Worm (Caenorhabditis elegans): ENCODE results near the gene F58F12.12.

Gene F58F12.12

ce11 chrII:6342455-6342854 is 38.5 kb upstream of the F58F12.12 start:
- TF ChIP-seq nhr-90 (tag; optimal IDR thresholded peaks at IDR 0.05; ENCODE audit: poor library complexity) = no peak
- TF ChIP-seq ces-1 (GFP tag; optimal IDR thresholded peaks at IDR 0.05) = no peak
- no peak for TF ChIP-seq F16B12.6 (tag; optimal IDR thresholded peaks at IDR 0.05)
- peak; percentile 4 for TF ChIP-seq snu-23 (GFP tag; optimal IDR thresholded peaks at IDR 0.05)
- peak; percentile 74 for TF ChIP-seq dsc-1 (tag; optimal IDR thresholded peaks at IDR 0.05)
- TF ChIP-seq mdl-1 (tag; optimal IDR thresholded peaks at IDR 0.05) = no peak
- peak; percentile 9 for TF ChIP-seq nhr-20 (tag; optimal IDR thresholded peaks at IDR 0.05)
- TF ChIP-seq ceh-88 (GFP tag; IDR thresholded peaks at IDR 0.05) = no peak
- TF ChIP-seq snpc-4 (tag; optimal IDR thresholded peaks at IDR 0.05) = no peak
- TF ChIP-seq fkh-10 (GFP tag; optimal IDR thresholded peaks at IDR 0.05) = no peak
- no peak for TF ChIP-seq C16A3.4 (tag; optimal IDR thresholded peaks at IDR 0.05)
- TF ChIP-seq tlp-1 (tag; optimal IDR thresholded peaks at IDR 0.05) = no peak
- TF ChIP-seq fkh-8 (tag; optimal IDR thresholded peaks at IDR 0.05) = peak; percentile 96
- TF ChIP-seq lin-15B (tag; optimal IDR thresholded peaks at IDR 0.05) = no peak
- TF ChIP-seq ztf-11 (tag; optimal IDR thresholded peaks at IDR 0.05) = no peak
- no peak for TF ChIP-seq zip-4 (GFP tag; optimal IDR thresholded peaks at IDR 0.05)
- TF ChIP-seq alr-1 (tag; optimal IDR thresholded peaks at IDR 0.05; ENCODE audit: borderline replicate concordance) = no peak
- no peak for TF ChIP-seq ceh-90 (tag; optimal IDR thresholded peaks at IDR 0.05)
- TF ChIP-seq efl-3 (GFP tag; optimal IDR thresholded peaks at IDR 0.05) = no peak
- TF ChIP-seq aha-1 (tag; optimal IDR thresholded peaks at IDR 0.05) = no peak
- no peak for TF ChIP-seq blmp-1 (tag; optimal IDR thresholded peaks at IDR 0.05)
- TF ChIP-seq pqm-1 (tag; optimal IDR thresholded peaks at IDR 0.05) = no peak
- no peak for TF ChIP-seq jun-1 (tag; optimal IDR thresholded peaks at IDR 0.05)
- TF ChIP-seq unc-98 (GFP tag; IDR thresholded peaks at IDR 0.05) = no peak
- TF ChIP-seq nhr-47 (tag; optimal IDR thresholded peaks at IDR 0.05) = peak; percentile 36
- TF ChIP-seq elt-2 (tag; optimal IDR thresholded peaks at IDR 0.05) = no peak
- no peak for TF ChIP-seq nhr-237 (tag; optimal IDR thresholded peaks at IDR 0.05)
- no peak for TF ChIP-seq lir-3 (tag; optimal IDR thresholded peaks at IDR 0.05; ENCODE audit: poor library complexity)
- no peak for TF ChIP-seq rnt-1 (tag; optimal IDR thresholded peaks at IDR 0.05)
- no peak for TF ChIP-seq hlh-17 (GFP tag; optimal IDR thresholded peaks at IDR 0.05; ENCODE audit: borderline replicate concordance)
- TF ChIP-seq pag-3 (tag; optimal IDR thresholded peaks at IDR 0.05; ENCODE audit: borderline replicate concordance, insufficient read depth) = no peak
- TF ChIP-seq isw-1 (GFP tag; IDR thresholded peaks at IDR 0.05) = no peak
- TF ChIP-seq lin-14 (GFP tag; optimal IDR thresholded peaks at IDR 0.05) = peak; percentile 24
- no peak for TF ChIP-seq C34B4.2 (tag; optimal IDR thresholded peaks at IDR 0.05)
- no peak for TF ChIP-seq nhr-19 (GFP tag; conservative IDR thresholded peaks at IDR 0.05)
- TF ChIP-seq dpl-1 (GFP tag; optimal IDR thresholded peaks at IDR 0.05) = no peak
- no peak for TF ChIP-seq lin-35 (GFP tag; optimal IDR thresholded peaks at IDR 0.05)
- no peak for TF ChIP-seq efl-1 (optimal IDR thresholded peaks at IDR 0.05)
- no peak for TF ChIP-seq efl-1 (GFP tag; optimal IDR thresholded peaks at IDR 0.05 in 1 of 2)
- TF ChIP-seq Y116A8C.19 (tag; optimal IDR thresholded peaks at IDR 0.05; ENCODE audit: borderline replicate concordance) = no peak
- no peak for TF ChIP-seq swsn-7 (tag; optimal IDR thresholded peaks at IDR 0.05)
- no peak for TF ChIP-seq nhr-28 (tag; optimal IDR thresholded peaks at IDR 0.05)
- no peak for TF ChIP-seq sptf-1 (tag; optimal IDR thresholded peaks at IDR 0.05)
- no peak for TF ChIP-seq vab-15 (tag; optimal IDR thresholded peaks at IDR 0.05)
- TF ChIP-seq pax-3 (tag; optimal IDR thresholded peaks at IDR 0.05) = no peak
- TF ChIP-seq nhr-71 (tag; optimal IDR thresholded peaks at IDR 0.05) = peak; percentile 64
- TF ChIP-seq lsy-2 (tag; optimal IDR thresholded peaks at IDR 0.05) = no peak
- no peak for TF ChIP-seq mab-9 (GFP tag; IDR thresholded peaks at IDR 0.05)
- no peak for TF ChIP-seq grh-1 (GFP tag; IDR thresholded peaks at IDR 0.05)
- TF ChIP-seq mep-1 (tag; optimal IDR thresholded peaks at IDR 0.05) = no peak
- TF ChIP-seq nhr-77 (tag; optimal IDR thresholded peaks at IDR 0.05) = peak; percentile 5
- no peak for TF ChIP-seq elt-3 (tag; optimal IDR thresholded peaks at IDR 0.05)
- no peak for TF ChIP-seq fkh-4 (tag; optimal IDR thresholded peaks at IDR 0.05; ENCODE audit: borderline replicate concordance)
